Worm (Caenorhabditis elegans) whole organism, mixed stage, embryonic: ENCODE data around the gene nas-8.

Source experiments
- M03D4.4 ChIP-seq: sonication (generic microtip); optimal IDR thresholded peaks from 2 replicates; lab custom pipeline; 2017; ENCODE audit warnings: mild to moderate bottlenecking, missing genetic modification characterization, missing compliant biosample characterization
- bed-3 ChIP-seq: fragments of 200-800 bp; sonication (Bioruptor generic); optimal IDR thresholded peaks from 3 replicates; lab custom pipeline; 2018; ENCODE audit warnings: mild to moderate bottlenecking, missing genetic modification characterization, moderate library complexity, missing compliant biosample characterization
- blmp-1 ChIP-seq: fragments of 150-350 bp; optimal IDR thresholded peaks from 2 replicates; lab custom pipeline; 2014; ENCODE audit warnings: missing biosample characterization, missing genetic modification characterization
- ceh-39 ChIP-seq: fragments of 150-350 bp; optimal IDR thresholded peaks from 2 replicates; lab custom pipeline; 2014; ENCODE audit warnings: missing biosample characterization, missing genetic modification characterization
- ceh-43 ChIP-seq: fragments of 200-800 bp; sonication (Bioruptor generic); optimal IDR thresholded peaks from 2 replicates; lab custom pipeline; 2018; ENCODE audit warnings: mild to moderate bottlenecking, missing genetic modification characterization, moderate library complexity, missing compliant biosample characterization
- ceh-83 ChIP-seq: fragments of 200-800 bp; sonication (Bioruptor generic); optimal IDR thresholded peaks from 2 replicates; lab custom pipeline; 2018; ENCODE audit warnings: mild to moderate bottlenecking, missing genetic modification characterization, missing compliant biosample characterization
- ces-1 ChIP-seq: fragments of 150-350 bp; optimal IDR thresholded peaks from 2 replicates; lab custom pipeline; 2014; ENCODE audit warnings: missing biosample characterization, missing genetic modification reagents, missing genetic modification characterization
- cnd-1 ChIP-seq: fragments of 200-800 bp; sonication (Bioruptor generic); optimal IDR thresholded peaks from 2 replicates; lab custom pipeline; 2018; ENCODE audit warnings: mild to moderate bottlenecking, missing genetic modification characterization, missing compliant biosample characterization
- drap-1 ChIP-seq: fragments of 200-800 bp; sonication (Bioruptor generic); optimal IDR thresholded peaks from 3 replicates; lab custom pipeline; 2018; ENCODE audit warnings: mild to moderate bottlenecking, missing genetic modification characterization, missing compliant biosample characterization
- elt-1 ChIP-seq: sonication (generic microtip); optimal IDR thresholded peaks from 2 replicates; lab custom pipeline; 2017; ENCODE audit warnings: missing genetic modification characterization, mild to moderate bottlenecking, missing compliant biosample characterization, antibody characterized with exemption, moderate library complexity, borderline replicate concordance; ENCODE audit not compliant: insufficient read depth
- elt-3 ChIP-seq: fragments of 150-350 bp; optimal IDR thresholded peaks from 2 replicates; lab custom pipeline; 2014; ENCODE audit warnings: missing biosample characterization, missing genetic modification characterization
- flh-1 ChIP-seq: fragments of 200-800 bp; sonication (Bioruptor generic); optimal IDR thresholded peaks from 2 replicates; lab custom pipeline; 2018; ENCODE audit warnings: mild to moderate bottlenecking, missing genetic modification characterization, moderate library complexity, missing compliant biosample characterization
- ham-2 ChIP-seq: fragments of 200-800 bp; sonication (Bioruptor generic); optimal IDR thresholded peaks from 2 replicates; lab custom pipeline; 2018; ENCODE audit warnings: mild to moderate bottlenecking, missing genetic modification characterization, missing compliant biosample characterization
- hlh-1 ChIP-seq: fragments of 150-350 bp; optimal IDR thresholded peaks from 2 replicates; lab custom pipeline; 2014; ENCODE audit warnings: missing biosample characterization, missing genetic modification reagents, missing genetic modification characterization
- lin-13 ChIP-seq: fragments of 150-350 bp; optimal IDR thresholded peaks from 2 replicates; lab custom pipeline; 2014; ENCODE audit warnings: missing biosample characterization, missing genetic modification characterization
- lin-32 ChIP-seq: fragments of 200-800 bp; sonication (Bioruptor generic); optimal IDR thresholded peaks from 2 replicates; lab custom pipeline; 2018; ENCODE audit warnings: mild to moderate bottlenecking, missing genetic modification characterization, missing compliant biosample characterization
- lsy-2 ChIP-seq: fragments of 150-350 bp; optimal IDR thresholded peaks from 2 replicates; lab custom pipeline; 2014; ENCODE audit warnings: missing biosample characterization, missing genetic modification characterization
- mab-5 ChIP-seq: fragments of 150-350 bp; optimal IDR thresholded peaks from 2 replicates; lab custom pipeline; 2014; ENCODE audit warnings: missing biosample characterization, missing genetic modification characterization
- mep-1 ChIP-seq: fragments of 150-350 bp; optimal IDR thresholded peaks from 2 replicates; lab custom pipeline; 2017; ENCODE audit warnings: missing biosample characterization, missing genetic modification reagents, missing genetic modification characterization, inconsistent platforms
- mls-2 ChIP-seq: sonication (generic microtip); optimal IDR thresholded peaks from 2 replicates; lab custom pipeline; 2016; ENCODE audit warnings: mild to moderate bottlenecking, missing genetic modification characterization, moderate library complexity, missing compliant biosample characterization
- nhr-12 ChIP-seq: fragments of 150-350 bp; optimal IDR thresholded peaks from 2 replicates; lab custom pipeline; 2014; ENCODE audit warnings: missing biosample characterization, missing genetic modification characterization
- nhr-237 ChIP-seq: fragments of 150-350 bp; optimal IDR thresholded peaks from 2 replicates; lab custom pipeline; 2014; ENCODE audit warnings: missing biosample characterization, missing genetic modification characterization
- nhr-28 ChIP-seq: fragments of 150-350 bp; optimal IDR thresholded peaks from 2 replicates; lab custom pipeline; 2014; ENCODE audit warnings: missing biosample characterization, missing genetic modification characterization
- nhr-76 ChIP-seq: sonication (generic microtip); optimal IDR thresholded peaks from 2 replicates; lab custom pipeline; 2017; ENCODE audit warnings: missing biosample characterization, missing genetic modification characterization
- sem-2 ChIP-seq: fragments of 200-800 bp; sonication (Bioruptor generic); optimal IDR thresholded peaks from 2 replicates; lab custom pipeline; 2018; ENCODE audit warnings: mild to moderate bottlenecking, missing genetic modification characterization, missing compliant biosample characterization
- snpc-4 ChIP-seq: fragments of 150-350 bp; optimal IDR thresholded peaks from 2 replicates; lab custom pipeline; 2014; ENCODE audit warnings: missing biosample characterization, missing genetic modification characterization
- sptf-1 ChIP-seq: sonication (generic microtip); optimal IDR thresholded peaks from 2 replicates; lab custom pipeline; 2017; ENCODE audit warnings: mild to moderate bottlenecking, missing genetic modification characterization, moderate library complexity, missing compliant biosample characterization
- tbx-8 ChIP-seq: fragments of 200-800 bp; sonication (Bioruptor generic); optimal IDR thresholded peaks from 2 replicates; lab custom pipeline; 2018; ENCODE audit warnings: mild to moderate bottlenecking, missing genetic modification characterization, moderate library complexity, missing compliant biosample characterization
- unc-120 ChIP-seq: sonication (generic microtip); optimal IDR thresholded peaks from 2 replicates; lab custom pipeline; 2017; ENCODE audit warnings: missing genetic modification characterization, missing compliant biosample characterization; ENCODE audit not compliant: poor library complexity, severe bottlenecking
- unc-39 ChIP-seq: fragments of 150-350 bp; optimal IDR thresholded peaks from 2 replicates; lab custom pipeline; 2014; ENCODE audit warnings: missing biosample characterization, missing genetic modification characterization
- unc-62 ChIP-seq: fragments of 150-350 bp; optimal IDR thresholded peaks from 2 replicates; lab custom pipeline; 2014; ENCODE audit warnings: missing biosample characterization, missing genetic modification reagents, missing genetic modification characterization
- zip-8 ChIP-seq: fragments of 150-350 bp; optimal IDR thresholded peaks from 2 replicates; lab custom pipeline; 2014; ENCODE audit warnings: missing biosample characterization, missing genetic modification characterization
- ztf-11 ChIP-seq: fragments of 150-350 bp; optimal IDR thresholded peaks from 2 replicates; lab custom pipeline; 2014; ENCODE audit warnings: missing biosample characterization, missing genetic modification characterization

nas-8 gene

DNA sequence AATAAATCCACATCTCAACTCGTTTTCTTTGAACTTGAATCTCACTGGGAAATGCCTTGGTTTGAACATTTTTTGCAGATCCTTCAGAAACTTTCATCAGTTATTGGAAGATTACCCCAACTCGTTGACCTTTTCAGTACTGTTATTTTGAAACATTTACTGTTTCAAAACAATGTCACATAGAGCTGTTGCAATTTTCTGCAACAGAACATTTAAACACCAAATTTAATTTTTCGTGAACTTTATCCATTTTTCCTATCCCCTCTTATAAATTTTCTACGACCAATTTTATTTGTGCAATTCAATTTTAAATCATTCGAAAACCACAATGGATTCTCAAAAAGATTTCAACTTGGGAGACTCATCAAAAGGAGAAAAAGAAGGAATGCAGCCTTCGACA is 6.8 kb upstream of the nas-8 start, which contains the start of gene ZC477.2:
TSS of gene ZC477.2 (plus strand) at position 301 of the 400 bp plus-strand sequence.
- TF ChIP-seq ces-1 (GFP tag; lab: Kevin White, UChicago) (no peak), mls-2 (no peak), sptf-1 (no peak), ceh-83 (no peak), elt-3 (tag; lab: Kevin White, UChicago) (no peak), snpc-4 (no peak), unc-39 (no peak), sem-2 (no peak), blmp-1 (tag; lab: Kevin White, UChicago) (no peak), nhr-28 (tag; lab: Kevin White, UChicago) (no peak), zip-8 (no peak), flh-1 (GFP tag; lab: Kevin White, UChicago) (no peak), lin-32 (GFP tag; lab: Kevin White, UChicago) (no peak), hlh-1 (no peak)

DNA sequence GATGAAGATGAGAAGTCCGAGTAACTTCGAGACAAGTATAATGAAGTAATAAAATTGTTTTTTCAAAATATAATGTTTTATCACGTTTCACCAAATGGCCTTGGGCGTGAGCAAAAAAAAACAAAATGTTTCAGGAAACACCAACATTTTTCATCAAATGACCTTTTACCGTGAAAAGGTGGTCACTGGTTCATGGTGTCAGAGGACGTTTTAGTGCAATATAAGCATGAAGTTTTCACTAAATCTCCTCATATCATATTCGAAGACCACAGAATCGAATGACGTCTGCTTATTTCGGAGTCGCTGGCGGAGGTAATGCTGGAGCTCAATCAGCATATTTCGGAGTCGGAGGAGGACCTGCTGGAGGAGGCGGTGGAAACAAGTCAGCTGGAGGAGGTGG is 3.3 kb upstream of the nas-8 start, which contains the start of the genes ZC477.7 and ssq-3:
TSS of gene ZC477.7 (minus strand) at position 101 of the 400 bp plus-strand sequence.
TSS of gene ssq-3 (plus strand) at position 251 of the 400 bp plus-strand sequence.
- TF ChIP-seq mls-2 = no peak
- TF ChIP-seq ceh-83 = no peak
- no peak for TF ChIP-seq bed-3 (GFP tag; lab: Kevin White, UChicago)
- no peak for TF ChIP-seq ceh-43 (GFP tag; lab: Kevin White, UChicago)
- no peak for TF ChIP-seq nhr-76 (tag; lab: Kevin White, UChicago)
- TF ChIP-seq blmp-1 (tag; lab: Kevin White, UChicago) = no peak
- no peak for TF ChIP-seq nhr-237 (tag; lab: Kevin White, UChicago)
- no peak for TF ChIP-seq ztf-11 (tag; lab: Kevin White, UChicago)

DNA sequence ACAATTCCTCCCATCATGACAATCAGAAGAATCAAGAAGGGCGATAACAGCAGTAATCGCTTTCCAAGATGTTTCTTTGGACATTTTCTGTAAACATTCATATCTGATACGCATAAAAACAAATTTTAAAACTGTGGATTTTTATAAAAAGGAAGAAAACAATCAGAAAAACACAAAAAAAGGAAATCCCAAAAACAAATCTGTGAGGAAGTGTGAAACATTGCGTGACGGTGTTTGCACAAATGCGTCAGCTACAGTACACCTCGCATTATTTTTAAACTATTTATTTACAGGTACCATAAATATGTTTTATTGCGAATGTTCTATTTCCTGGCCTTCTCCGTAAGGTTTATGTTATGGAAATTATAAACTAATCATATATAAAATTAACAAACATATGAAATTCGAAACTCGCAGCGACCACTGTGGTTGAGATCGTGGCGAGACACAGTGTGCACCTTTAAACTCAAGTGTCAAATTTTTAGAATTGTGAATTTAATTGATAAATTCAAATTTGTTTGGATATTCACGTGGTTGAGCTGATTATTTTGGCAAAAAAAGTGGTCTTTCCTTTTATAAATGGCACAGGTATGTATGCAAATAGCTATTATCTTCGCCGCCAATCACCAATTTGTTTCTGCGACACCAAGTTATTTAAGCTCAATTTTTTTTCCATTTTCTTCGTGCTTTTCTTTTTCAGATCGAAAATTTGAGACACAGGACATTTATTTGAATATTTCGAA is 6.8 kb downstream of the nas-8 start, which contains the start of the genes C34D4.10 and str-48:
TSS of gene C34D4.10 (minus strand) at position 101 of the 743 bp plus-strand sequence.
TSS of gene str-48 (plus strand) at position 693 of the 743 bp plus-strand sequence.
- TF ChIP-seq mls-2 = no peak
- no peak for TF ChIP-seq nhr-28 (tag; lab: Kevin White, UChicago)
- TF ChIP-seq elt-3 (tag; lab: Kevin White, UChicago) = no peak
- no peak for TF ChIP-seq unc-39
- TF ChIP-seq unc-120 (tag; lab: Kevin White, UChicago) = no peak
- TF ChIP-seq ham-2 (GFP tag; lab: Kevin White, UChicago) = no peak
- no peak for TF ChIP-seq lsy-2 (tag; lab: Kevin White, UChicago)
- TF ChIP-seq nhr-12 (tag; lab: Kevin White, UChicago) = no peak
- no peak for TF ChIP-seq nhr-76 (tag; lab: Kevin White, UChicago)
- no peak for TF ChIP-seq M03D4.4 (tag; lab: Kevin White, UChicago)
- TF ChIP-seq sptf-1 = no peak
- no peak for TF ChIP-seq sem-2
- TF ChIP-seq lin-32 (GFP tag; lab: Kevin White, UChicago) = no peak
- TF ChIP-seq zip-8 = no peak
- no peak for TF ChIP-seq ztf-11 (tag; lab: Kevin White, UChicago)
- no peak for TF ChIP-seq blmp-1 (tag; lab: Kevin White, UChicago)

DNA sequence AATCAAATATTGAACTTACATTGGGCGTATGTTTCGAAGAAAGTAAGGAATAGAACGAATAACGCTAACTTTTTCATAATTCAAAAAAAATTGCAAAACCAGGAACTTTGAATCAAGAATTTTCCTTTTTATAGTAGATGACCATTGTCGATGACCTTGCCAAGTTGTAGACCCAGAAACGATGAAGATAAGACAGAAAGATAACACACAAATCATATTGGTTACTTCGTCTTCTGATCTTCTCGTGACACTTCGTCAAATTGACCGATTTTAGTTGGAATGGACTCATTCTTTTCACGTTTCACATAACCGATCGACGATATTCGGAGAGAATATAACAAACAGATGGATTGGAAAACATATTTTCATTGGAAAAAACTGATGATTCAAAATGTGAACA is 17.1 kb downstream of the nas-8 start, which contains the start of gene grsp-3:
TSS of gene grsp-3 (minus strand) at position 149 of the 400 bp plus-strand sequence.
- TF ChIP-seq unc-62 (GFP tag; lab: Kevin White, UChicago) = no peak
- no peak for TF ChIP-seq lin-13 (tag; lab: Kevin White, UChicago)
- no peak for TF ChIP-seq lin-32 (GFP tag; lab: Kevin White, UChicago)
- TF ChIP-seq ztf-11 (tag; lab: Kevin White, UChicago) = no peak
- TF ChIP-seq ceh-83 = no peak
- no peak for TF ChIP-seq cnd-1
- TF ChIP-seq lsy-2 (tag; lab: Kevin White, UChicago) = no peak
- no peak for TF ChIP-seq tbx-8 (GFP tag; lab: Kevin White, UChicago)
- no peak for TF ChIP-seq unc-39
- no peak for TF ChIP-seq nhr-28 (tag; lab: Kevin White, UChicago)
- TF ChIP-seq sptf-1 = no peak
- no peak for TF ChIP-seq nhr-237 (tag; lab: Kevin White, UChicago)

DNA sequence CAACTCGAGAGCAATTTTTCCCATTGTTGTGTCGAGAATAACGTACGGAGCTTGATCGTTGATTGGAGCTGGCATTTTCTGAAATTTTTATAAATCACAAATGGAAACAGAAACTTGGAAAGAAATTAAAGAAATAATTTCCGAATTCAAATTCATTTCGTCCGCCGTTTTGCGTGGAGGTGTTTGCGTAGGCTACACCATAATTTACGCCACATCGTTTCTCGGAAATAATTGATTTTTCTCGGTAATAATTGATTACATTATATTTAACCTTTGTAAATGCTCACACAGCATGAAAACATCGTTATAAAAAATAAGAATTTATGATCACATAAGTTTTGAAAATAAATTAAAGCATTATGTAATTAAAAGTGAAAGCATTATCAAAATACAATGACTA is 18.4 kb downstream of the nas-8 start, which contains the start of gene cyn-12:
TSS of gene cyn-12 (minus strand) at position 78 of the 400 bp plus-strand sequence.
- no peak for TF ChIP-seq elt-1
- no peak for TF ChIP-seq mep-1 (tag; lab: Kevin White, UChicago)
- no peak for TF ChIP-seq nhr-12 (tag; lab: Kevin White, UChicago)
- TF ChIP-seq hlh-1 = no peak
- TF ChIP-seq unc-120 (tag; lab: Kevin White, UChicago) = no peak
- no peak for TF ChIP-seq M03D4.4 (tag; lab: Kevin White, UChicago)
- TF ChIP-seq ceh-83 = peak; percentile 5
- TF ChIP-seq sem-2 = no peak
- no peak for TF ChIP-seq mab-5 (tag; lab: Kevin White, UChicago)
- peak; percentile 92 for TF ChIP-seq ces-1 (GFP tag; lab: Kevin White, UChicago)
- no peak for TF ChIP-seq ceh-39 (tag; lab: Kevin White, UChicago)
- TF ChIP-seq cnd-1 = no peak
- no peak for TF ChIP-seq zip-8
- no peak for TF ChIP-seq drap-1
